Worm (Caenorhabditis elegans): Measurements from ENCODE around the gene cdk-12.

Gene cdk-12

DNA sequence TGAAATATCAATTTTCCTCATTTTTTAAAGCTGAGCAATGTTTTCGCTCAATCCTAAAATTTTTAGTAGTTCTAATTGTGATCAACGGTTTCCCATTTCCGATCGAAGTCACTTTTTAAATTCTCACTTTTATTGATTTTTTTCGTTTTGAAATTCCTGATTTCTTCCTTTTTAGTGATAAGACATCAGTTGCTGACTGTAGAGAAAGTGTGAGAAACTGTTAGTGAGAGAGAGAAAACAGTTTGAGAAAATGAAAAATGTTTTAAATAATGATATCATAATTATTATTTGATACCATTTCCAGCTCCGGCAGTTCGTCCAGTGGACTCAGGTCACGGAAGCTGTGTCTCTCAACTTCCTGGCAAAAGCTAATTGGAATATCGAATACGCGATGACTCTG is 18.3 kb upstream of the cdk-12 start:
- TF ChIP-seq W03F9.2 (tag; optimal IDR thresholded peaks at IDR 0.05) (no peak), dao-5 (tag; optimal IDR thresholded peaks at IDR 0.05) (no peak), him-1 (tag; optimal IDR thresholded peaks at IDR 0.05) (no peak)

DNA sequence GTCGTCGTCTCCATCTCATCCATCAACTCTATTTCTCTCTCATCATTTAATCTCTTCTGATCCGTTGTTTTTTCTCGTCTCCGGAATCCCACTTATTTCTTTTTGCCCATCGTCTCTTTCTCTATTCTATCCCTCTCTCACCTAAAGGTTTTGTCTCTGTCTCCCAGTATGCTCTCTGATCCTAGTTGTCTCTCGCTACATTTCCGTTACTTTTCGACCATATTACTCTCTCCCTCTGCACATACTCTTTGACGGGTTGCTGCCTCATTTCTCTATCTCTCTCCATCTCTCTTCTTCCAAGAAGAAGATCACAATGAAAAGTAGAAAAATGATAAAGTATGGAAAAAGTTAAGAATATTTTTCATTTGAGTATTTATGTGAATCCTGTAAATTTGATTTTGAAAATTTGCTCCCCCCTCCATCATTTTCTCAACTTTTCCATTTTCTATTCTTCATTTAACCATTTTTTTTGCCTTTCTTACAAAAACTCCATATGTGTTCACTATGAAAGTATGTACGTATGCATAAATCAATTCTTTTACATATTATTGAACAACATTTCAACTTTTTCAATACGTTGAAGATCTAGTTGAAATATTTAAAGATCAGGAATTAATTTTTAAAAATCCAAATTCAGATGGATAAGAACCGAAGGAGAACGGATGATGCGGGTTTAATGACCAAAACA is 15.6 kb upstream of the cdk-12 start, which contains the start of gene tag-131:
TSS of gene tag-131 (plus strand) at position 638 of the 688 bp plus-strand sequence.
- no peak for TF ChIP-seq him-1 (tag; optimal IDR thresholded peaks at IDR 0.05)
- no peak for TF ChIP-seq dao-5 (tag; optimal IDR thresholded peaks at IDR 0.05)
- TF ChIP-seq W03F9.2 (tag; optimal IDR thresholded peaks at IDR 0.05): no peak

DNA sequence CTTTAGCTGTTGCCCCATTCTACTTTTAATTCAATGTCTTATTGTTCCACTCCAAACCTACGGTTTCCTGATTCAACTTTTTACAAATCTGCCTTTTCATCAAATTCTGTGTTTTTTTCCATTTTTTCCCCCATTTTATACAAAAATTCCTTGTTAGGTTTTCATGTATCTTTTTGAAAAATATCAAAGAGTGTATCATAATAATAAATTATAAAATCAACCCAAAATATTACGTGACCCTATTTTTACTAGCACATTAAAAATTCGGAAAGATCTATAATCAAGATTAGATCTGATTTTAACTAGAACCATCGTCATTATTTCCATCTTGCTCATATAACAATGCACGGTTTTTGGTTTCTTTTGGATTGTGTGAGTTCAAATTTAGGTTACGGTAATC is 12.7 kb upstream of the cdk-12 start, which contains the start of gene H38K22.6:
TSS of gene H38K22.6 (plus strand) at position 301 of the 400 bp plus-strand sequence.
- TF ChIP-seq W03F9.2 (tag; optimal IDR thresholded peaks at IDR 0.05) (no peak), him-1 (tag; optimal IDR thresholded peaks at IDR 0.05) (no peak), dao-5 (tag; optimal IDR thresholded peaks at IDR 0.05) (no peak)

DNA sequence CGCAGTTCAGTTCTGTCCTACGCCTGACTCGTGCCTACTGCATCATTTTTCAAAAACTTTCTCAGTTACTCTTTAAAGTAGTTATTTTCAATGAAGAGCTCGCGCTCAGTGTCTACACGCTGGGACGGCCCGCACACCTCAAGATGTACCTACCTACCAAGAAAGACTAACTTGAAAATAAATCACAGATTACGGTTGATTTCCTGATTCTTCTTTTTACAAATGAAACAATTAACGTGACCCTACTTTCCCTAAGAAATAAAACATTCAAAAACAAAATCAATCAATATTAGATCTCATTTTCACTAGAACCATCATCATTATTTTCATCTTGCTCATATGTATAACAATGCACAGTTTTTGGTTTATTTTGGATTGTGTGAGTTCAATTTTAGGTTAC is 11.4 kb upstream of the cdk-12 start, which contains the start of gene H38K22.7:
TSS of gene H38K22.7 (plus strand) at position 301 of the 400 bp plus-strand sequence.
- no peak for TF ChIP-seq W03F9.2 (tag; optimal IDR thresholded peaks at IDR 0.05)
- TF ChIP-seq dao-5 (tag; optimal IDR thresholded peaks at IDR 0.05): no peak
- TF ChIP-seq him-1 (tag; optimal IDR thresholded peaks at IDR 0.05): no peak

DNA sequence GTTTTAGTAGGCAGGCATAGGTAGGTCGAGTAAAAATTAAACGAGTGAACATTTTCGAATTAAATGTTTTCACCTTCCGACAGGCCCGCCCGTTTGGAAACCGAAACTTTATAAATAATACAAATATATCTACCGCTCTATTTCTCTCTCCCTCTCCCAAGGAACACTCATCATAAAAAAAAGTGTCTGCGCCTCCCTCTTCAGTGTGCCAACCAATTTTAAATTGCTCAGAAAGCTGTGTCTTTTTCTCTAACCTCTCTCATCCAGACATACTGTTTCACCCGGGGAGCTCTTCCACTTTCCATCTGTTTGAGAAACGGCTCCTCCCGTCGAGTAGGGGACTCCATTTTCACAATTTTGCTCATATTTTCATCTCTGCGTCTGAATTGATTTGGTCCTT is 9.7 kb upstream of the cdk-12 start:
- TF ChIP-seq dao-5 (tag; optimal IDR thresholded peaks at IDR 0.05): no peak
- no peak for TF ChIP-seq W03F9.2 (tag; optimal IDR thresholded peaks at IDR 0.05)
- TF ChIP-seq him-1 (tag; optimal IDR thresholded peaks at IDR 0.05): no peak

DNA sequence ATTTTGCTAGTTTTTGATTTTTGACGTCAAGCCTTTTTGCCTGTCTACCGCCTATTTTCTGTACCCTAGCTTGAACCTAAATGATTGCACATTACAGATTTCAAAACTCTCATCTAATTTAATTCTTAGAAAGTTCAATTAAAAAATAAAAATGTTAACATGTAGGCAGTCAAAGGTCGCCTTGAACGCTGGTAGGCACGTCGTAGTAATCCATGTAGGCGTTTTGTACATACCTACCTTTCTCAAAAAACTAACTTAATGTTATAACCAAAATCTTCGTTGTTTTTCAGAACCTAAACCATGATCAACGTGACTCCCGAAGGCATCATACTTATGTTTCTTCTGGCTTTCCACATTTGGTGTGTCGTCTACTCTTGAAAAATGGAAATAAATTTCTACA is 8.9 kb upstream of the cdk-12 start, which contains the start of gene H38K22.9:
TSS of gene H38K22.9 (plus strand) at position 301 of the 400 bp plus-strand sequence.
- TF ChIP-seq him-1 (tag; optimal IDR thresholded peaks at IDR 0.05): no peak
- no peak for TF ChIP-seq W03F9.2 (tag; optimal IDR thresholded peaks at IDR 0.05)
- no peak for TF ChIP-seq dao-5 (tag; optimal IDR thresholded peaks at IDR 0.05)

DNA sequence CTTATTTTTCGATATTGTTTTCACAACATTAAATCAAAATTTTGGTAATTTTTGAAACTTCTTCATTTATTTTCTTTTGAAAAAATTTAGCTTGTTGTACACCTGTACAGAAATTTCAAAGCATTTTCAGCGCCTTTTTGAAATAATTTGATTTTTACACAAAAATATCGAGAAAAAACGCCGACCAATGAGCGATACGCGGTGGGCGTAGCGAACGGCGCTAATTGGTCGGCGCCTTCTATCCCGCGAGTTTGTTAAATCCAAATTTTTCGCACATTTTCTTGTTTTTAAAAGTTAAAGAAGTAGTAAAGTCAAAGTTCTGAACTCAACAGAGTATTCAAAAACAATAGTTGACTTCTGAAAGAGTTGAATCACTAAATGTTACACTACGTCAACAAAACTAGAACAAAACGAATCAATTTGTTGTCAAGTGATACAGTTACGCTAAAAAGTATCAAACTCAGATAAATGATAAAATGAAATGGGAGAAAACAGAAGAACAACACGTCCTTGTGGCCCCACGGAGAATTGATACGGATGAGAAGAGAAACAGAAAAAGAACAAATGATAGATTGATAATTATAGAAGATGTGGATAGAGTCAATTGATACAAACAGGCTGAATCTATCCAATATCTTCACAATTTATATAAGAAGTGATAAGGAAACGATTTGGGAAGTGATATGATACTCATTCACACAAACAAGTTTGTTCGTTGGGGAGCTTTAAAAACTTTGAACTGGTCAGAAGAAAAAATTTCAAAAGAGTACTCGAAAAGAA is 4.4 kb upstream of the cdk-12 start:
- TF ChIP-seq dao-5 (tag; optimal IDR thresholded peaks at IDR 0.05) (no peak), him-1 (tag; optimal IDR thresholded peaks at IDR 0.05) (no peak), W03F9.2 (tag; optimal IDR thresholded peaks at IDR 0.05) (no peak)

DNA sequence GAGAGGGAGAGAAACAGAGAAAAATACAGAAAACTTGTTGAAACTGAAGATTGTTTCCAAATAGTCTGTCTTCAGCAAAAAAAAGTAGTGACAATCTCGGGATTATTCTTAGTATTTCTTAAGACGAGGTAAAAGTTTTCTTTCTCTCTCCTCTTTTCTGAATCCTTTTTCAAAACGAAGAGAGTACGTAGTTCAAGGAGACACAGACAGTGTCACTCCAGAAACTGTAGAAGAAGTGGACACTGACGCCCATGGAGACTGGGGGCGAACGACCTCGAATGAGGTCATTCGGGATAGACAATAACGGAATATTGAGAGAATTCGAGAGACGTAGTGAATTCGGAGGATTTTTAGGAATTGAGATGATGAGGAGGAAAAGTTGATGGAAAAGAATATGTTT is 1.8 kb upstream of the cdk-12 start, which contains the start of gene gly-6:
TSS of gene gly-6 (minus strand) at position 245 of the 400 bp plus-strand sequence.
- TF ChIP-seq W03F9.2 (tag; optimal IDR thresholded peaks at IDR 0.05): no peak
- TF ChIP-seq dao-5 (tag; optimal IDR thresholded peaks at IDR 0.05): no peak
- no peak for TF ChIP-seq him-1 (tag; optimal IDR thresholded peaks at IDR 0.05)

DNA sequence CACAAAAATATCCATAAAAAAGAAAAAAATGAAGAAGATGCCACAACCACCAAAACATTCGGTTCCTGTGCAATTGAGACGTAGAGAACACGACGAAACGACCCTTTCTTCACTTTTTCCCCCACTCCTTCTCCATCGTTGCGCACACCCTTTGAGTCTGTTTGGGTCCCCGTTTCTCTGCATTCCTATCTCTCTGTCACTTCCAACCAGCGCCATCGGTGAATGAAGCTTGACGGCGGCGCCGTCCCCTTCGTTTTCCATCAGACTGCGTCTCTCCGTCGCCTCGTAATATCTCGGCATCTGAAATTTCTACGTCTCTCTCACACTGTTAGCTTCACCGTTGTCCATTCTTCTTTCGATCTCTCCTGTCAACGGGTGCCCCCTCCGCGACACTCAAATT is 2.8 kb downstream of the cdk-12 start:
- TF ChIP-seq him-1 (tag; optimal IDR thresholded peaks at IDR 0.05) (no peak), W03F9.2 (tag; optimal IDR thresholded peaks at IDR 0.05) (peak; percentile 27)

DNA sequence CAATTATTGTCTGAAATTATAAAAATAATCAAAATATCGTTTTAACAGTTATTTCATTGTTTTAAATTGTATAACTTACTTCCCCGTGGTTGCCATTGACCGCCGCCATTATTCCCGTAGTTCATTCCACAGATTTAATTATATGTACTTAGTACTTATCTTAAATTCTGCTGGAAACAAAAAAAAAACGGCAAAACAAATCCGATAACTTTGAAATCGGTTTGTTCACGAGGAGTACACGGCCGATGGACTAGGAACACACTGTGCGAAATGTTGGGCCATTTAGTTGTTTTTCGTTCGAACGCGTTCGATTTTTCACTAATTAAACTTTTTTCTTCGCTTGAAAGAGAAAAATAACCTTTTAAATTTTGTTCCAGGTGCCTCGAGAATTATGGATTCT is 10.3 kb downstream of the cdk-12 start, which contains the start of the genes B0285.3 and lcmt-1:
TSS of gene B0285.3 (minus strand) at position 267 of the 400 bp plus-strand sequence.
TSS of gene lcmt-1 (plus strand) at position 377 of the 400 bp plus-strand sequence.
- TF ChIP-seq dao-5 (tag; optimal IDR thresholded peaks at IDR 0.05) (no peak), W03F9.2 (tag; optimal IDR thresholded peaks at IDR 0.05) (peak; percentile 55)

DNA sequence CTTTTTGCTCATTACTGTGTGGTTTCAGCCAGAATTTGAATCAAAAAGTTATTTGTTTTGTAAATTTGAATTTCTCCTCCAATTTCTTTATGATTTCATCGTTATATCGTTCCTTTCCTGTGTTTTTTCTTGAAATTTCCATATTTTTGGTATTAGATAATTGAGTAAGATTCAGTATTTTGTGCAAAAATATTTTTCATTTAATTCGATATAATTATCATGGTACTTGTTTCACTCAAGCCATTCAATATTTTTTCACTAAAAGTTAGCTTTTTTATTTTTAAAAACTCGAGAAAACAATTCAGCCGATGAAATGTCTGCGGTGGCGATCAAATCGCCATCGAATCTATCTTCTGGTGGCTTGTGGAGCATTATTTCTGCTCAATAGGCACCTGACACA is 12.2 kb downstream of the cdk-12 start, which contains the start of gene hse-5:
TSS of gene hse-5 (plus strand) at position 301 of the 400 bp plus-strand sequence.
- TF ChIP-seq W03F9.2 (tag; optimal IDR thresholded peaks at IDR 0.05) (no peak), him-1 (tag; optimal IDR thresholded peaks at IDR 0.05) (no peak), dao-5 (tag; optimal IDR thresholded peaks at IDR 0.05) (no peak)

DNA sequence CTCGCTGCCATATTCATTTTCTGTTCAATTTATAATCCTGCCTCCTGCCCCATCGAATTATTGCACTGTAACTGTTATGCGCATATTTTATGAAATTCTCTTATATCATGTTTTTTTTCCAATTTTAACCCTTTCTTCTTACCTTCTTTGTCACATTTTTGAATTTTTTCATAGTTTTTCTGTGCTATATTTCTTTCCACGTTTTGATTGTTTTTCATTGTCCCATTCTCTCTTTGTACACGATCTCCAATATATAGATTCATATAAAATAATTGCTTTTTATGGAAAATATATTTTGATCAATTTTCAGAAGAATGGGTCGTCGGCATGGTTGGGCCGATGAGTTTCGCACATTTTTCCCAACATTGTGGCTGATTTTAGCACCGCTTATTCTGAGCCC is 17.0 kb downstream of the cdk-12 start, which contains the start of gene B0285.6:
TSS of gene B0285.6 (plus strand) at position 301 of the 400 bp plus-strand sequence.
- TF ChIP-seq him-1 (tag; optimal IDR thresholded peaks at IDR 0.05) (no peak), dao-5 (tag; optimal IDR thresholded peaks at IDR 0.05) (no peak), W03F9.2 (tag; optimal IDR thresholded peaks at IDR 0.05) (no peak)

DNA sequence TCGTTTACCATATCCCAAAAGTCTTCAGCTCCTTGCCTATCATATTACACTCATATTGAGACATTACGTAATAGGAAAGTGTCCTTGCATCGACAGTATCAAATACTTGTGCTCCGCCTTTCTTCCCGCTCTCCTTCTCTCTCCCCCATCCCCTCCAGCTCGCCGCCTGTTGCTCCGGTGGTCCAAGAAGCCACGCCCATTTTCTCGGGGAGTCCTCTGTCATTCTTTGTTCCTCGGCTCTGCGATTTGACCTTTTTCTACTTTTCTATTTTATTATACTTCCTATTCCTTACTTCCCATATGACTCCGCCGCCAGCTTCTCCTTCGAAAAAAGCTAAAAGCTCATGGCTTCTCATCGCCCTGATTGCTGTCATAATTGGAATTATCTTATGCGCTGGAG is 23.6 kb downstream of the cdk-12 start, which contains the start of gene mnp-1:
TSS of gene mnp-1 (plus strand) at position 211 of the 400 bp plus-strand sequence.
- TF ChIP-seq W03F9.2 (tag; optimal IDR thresholded peaks at IDR 0.05) (no peak), him-1 (tag; optimal IDR thresholded peaks at IDR 0.05) (no peak), dao-5 (tag; optimal IDR thresholded peaks at IDR 0.05) (no peak)

DNA sequence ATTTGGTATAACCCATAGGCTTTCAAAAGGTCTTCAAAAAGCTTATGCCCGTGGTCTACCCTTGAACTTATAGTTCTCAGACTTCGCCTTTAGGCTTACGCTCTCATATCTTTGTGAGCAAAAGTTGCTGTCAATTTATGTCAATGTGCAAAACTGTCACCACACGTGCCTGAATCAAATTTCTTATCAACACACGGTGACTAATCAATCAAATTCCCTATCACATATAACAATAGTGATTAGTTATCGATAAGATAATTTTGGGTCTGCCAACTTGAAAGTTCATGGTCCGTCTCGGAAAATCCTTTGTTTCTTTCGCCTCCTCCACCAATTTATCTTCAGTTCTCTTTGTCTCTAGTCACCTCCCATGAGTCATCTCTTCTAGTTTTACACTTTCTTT is 24.6 kb downstream of the cdk-12 start:
- no peak for TF ChIP-seq W03F9.2 (tag; optimal IDR thresholded peaks at IDR 0.05)
- TF ChIP-seq dao-5 (tag; optimal IDR thresholded peaks at IDR 0.05): no peak
- no peak for TF ChIP-seq him-1 (tag; optimal IDR thresholded peaks at IDR 0.05)
